Fruit fly (Drosophila melanogaster) whole organism, embryonic: ENCODE results near the gene CG15728.

ENCODE experiments used
- Atf3 ChIP-seq: fragments of 200-800 bp; sonication (Bioruptor generic); optimal IDR thresholded peaks from 3 replicates; lab custom pipeline; 2016; ENCODE audit warnings: missing biosample characterization, missing genetic modification characterization
- B-H1 ChIP-seq: fragments of 200-800 bp; sonication (Bioruptor generic); IDR thresholded peaks from 3 replicates; pipeline ENCODE4 v1.3.6; 2022; ENCODE audit warnings: missing biosample characterization, missing genetic modification characterization
- CG10654 ChIP-seq: fragments of 200-800 bp; sonication (Bioruptor generic); optimal IDR thresholded peaks from 2 replicates; lab custom pipeline; 2016; ENCODE audit warnings: missing biosample characterization, missing genetic modification characterization
- CG11696 ChIP-seq: fragments of 200-800 bp; sonication (Bioruptor generic); IDR thresholded peaks from 2 replicates; pipeline ENCODE4 v1.3.6; 2022; ENCODE audit warnings: missing biosample characterization, missing genetic modification characterization
- CG1233 ChIP-seq: fragments of 200-800 bp; sonication (Bioruptor generic); optimal IDR thresholded peaks from 4 replicates; lab custom pipeline; 2018; ENCODE audit warnings: missing biosample characterization, mild to moderate bottlenecking, missing genetic modification characterization
- CG12744 ChIP-seq: fragments of 200-800 bp; sonication (Bioruptor generic); optimal IDR thresholded peaks from 2 replicates; lab custom pipeline; 2016; ENCODE audit warnings: missing biosample characterization, missing genetic modification characterization
- CG12769 ChIP-seq: fragments of 200-800 bp; sonication (Bioruptor generic); optimal IDR thresholded peaks from 2 replicates; lab custom pipeline; 2019; ENCODE audit warnings: missing biosample characterization, mild to moderate bottlenecking, missing genetic modification characterization, moderate library complexity
- CG13296 ChIP-seq: fragments of 200-800 bp; sonication (Bioruptor generic); optimal IDR thresholded peaks from 3 replicates; lab custom pipeline; 2018; ENCODE audit warnings: missing biosample characterization, mild to moderate bottlenecking, missing genetic modification characterization
- CG14014 ChIP-seq: fragments of 200-800 bp; sonication (Bioruptor generic); IDR thresholded peaks from 2 replicates; pipeline ENCODE4 v1.3.6; 2022; ENCODE audit warnings: missing biosample characterization, missing genetic modification characterization
- CG14050 ChIP-seq: fragments of 200-800 bp; sonication (Bioruptor generic); IDR thresholded peaks from 3 replicates; pipeline ENCODE4 v1.3.6; 2022; ENCODE audit warnings: missing biosample characterization, missing genetic modification characterization
- CG15696 ChIP-seq: fragments of 200-800 bp; sonication (Bioruptor generic); optimal IDR thresholded peaks from 2 replicates; lab custom pipeline; 2019; ENCODE audit warnings: missing biosample characterization, mild to moderate bottlenecking, missing genetic modification characterization, moderate library complexity
- CG1647 ChIP-seq: fragments of 200-800 bp; sonication (Bioruptor generic); optimal IDR thresholded peaks from 3 replicates; lab custom pipeline; 2016; ENCODE audit warnings: missing biosample characterization, missing genetic modification characterization
- CG17186 ChIP-seq: fragments of 200-800 bp; sonication (Bioruptor generic); optimal IDR thresholded peaks from 3 replicates; lab custom pipeline; 2017; ENCODE audit warnings: missing biosample characterization, missing genetic modification reagents, missing genetic modification characterization
- CG2199 ChIP-seq: fragments of 200-800 bp; sonication (Bioruptor generic); IDR thresholded peaks from 3 replicates; pipeline ENCODE4 v1.3.6; 2022; ENCODE audit warnings: missing biosample characterization, missing genetic modification characterization
- CG2678 ChIP-seq: fragments of 200-800 bp; sonication (Bioruptor generic); optimal IDR thresholded peaks from 3 replicates; lab custom pipeline; 2019; ENCODE audit warnings: missing biosample characterization, mild to moderate bottlenecking, missing genetic modification characterization, moderate library complexity
- CG32532 ChIP-seq: fragments of 200-800 bp; sonication (Bioruptor generic); IDR thresholded peaks from 2 replicates; pipeline ENCODE4 v1.3.6; 2022; ENCODE audit warnings: missing biosample characterization, missing genetic modification characterization
- CG42726 ChIP-seq: fragments of 200-800 bp; sonication (Bioruptor generic); IDR thresholded peaks from 2 replicates; pipeline ENCODE4 v1.3.6; 2022; ENCODE audit warnings: missing biosample characterization, missing genetic modification characterization; ENCODE audit not compliant: partially characterized antibody
- CG4360 ChIP-seq: fragments of 200-800 bp; sonication (Bioruptor generic); IDR thresholded peaks from 2 replicates; pipeline ENCODE4 v1.3.6; 2022; ENCODE audit warnings: missing biosample characterization, missing genetic modification characterization
- CG7357 ChIP-seq: fragments of 200-800 bp; sonication (Bioruptor generic); IDR thresholded peaks from 3 replicates; pipeline ENCODE4 v1.3.6; 2022; ENCODE audit warnings: missing biosample characterization, missing genetic modification characterization
- Fer2 ChIP-seq: fragments of 200-800 bp; sonication (Bioruptor generic); optimal IDR thresholded peaks from 2 replicates; lab custom pipeline; 2018; ENCODE audit warnings: missing biosample characterization, mild to moderate bottlenecking, missing genetic modification characterization, moderate library complexity
- HHEX ChIP-seq: fragments of 200-800 bp; sonication (Bioruptor generic); optimal IDR thresholded peaks from 3 replicates; lab custom pipeline; 2017; ENCODE audit warnings: missing biosample characterization, mild to moderate bottlenecking, missing genetic modification characterization, missing genetic modification reagents
- HLH4C ChIP-seq: fragments of 200-800 bp; sonication (Bioruptor generic); IDR thresholded peaks from 3 replicates; pipeline ENCODE4 v1.3.6; 2022; ENCODE audit warnings: missing biosample characterization, missing genetic modification characterization; ENCODE audit not compliant: partially characterized antibody
- Hmx ChIP-seq: fragments of 200-800 bp; sonication (Bioruptor generic); optimal IDR thresholded peaks from 2 replicates; lab custom pipeline; 2016; ENCODE audit warnings: missing biosample characterization, missing genetic modification characterization
- Hsf ChIP-seq: fragments of 200-800 bp; sonication (Bioruptor generic); optimal IDR thresholded peaks from 3 replicates; lab custom pipeline; 2016; ENCODE audit warnings: missing biosample characterization, missing genetic modification characterization
- MBD-R2 ChIP-seq: fragments of 200-800 bp; sonication (Bioruptor generic); IDR thresholded peaks from 2 replicates; pipeline ENCODE4 v1.3.6; 2022; ENCODE audit warnings: missing biosample characterization, missing genetic modification characterization
- MESR4 ChIP-seq: fragments of 200-800 bp; sonication (Bioruptor generic); optimal IDR thresholded peaks from 2 replicates; lab custom pipeline; 2018; ENCODE audit warnings: missing biosample characterization, mild to moderate bottlenecking, missing genetic modification characterization, moderate library complexity
- NK7.1 ChIP-seq: fragments of 200-800 bp; sonication (Bioruptor generic); optimal IDR thresholded peaks from 3 replicates; lab custom pipeline; 2016; ENCODE audit warnings: missing biosample characterization, missing genetic modification characterization
- Opbp ChIP-seq: fragments of 200-800 bp; sonication (Bioruptor generic); IDR thresholded peaks from 3 replicates; pipeline ENCODE4 v1.3.6; 2022; ENCODE audit warnings: missing biosample characterization, missing genetic modification characterization; ENCODE audit not compliant: partially characterized antibody
- Rfx ChIP-seq: fragments of 200-800 bp; sonication (Bioruptor generic); IDR thresholded peaks from 2 replicates; pipeline ENCODE4 v1.3.6; 2022; ENCODE audit warnings: missing biosample characterization, missing genetic modification characterization
- Six4 ChIP-seq: fragments of 200-800 bp; sonication (Bioruptor generic); optimal IDR thresholded peaks from 2 replicates; lab custom pipeline; 2016; ENCODE audit warnings: missing biosample characterization, missing genetic modification characterization
- Sox102F ChIP-seq: fragments of 200-800 bp; sonication (Bioruptor generic); optimal IDR thresholded peaks from 2 replicates; lab custom pipeline; 2018; ENCODE audit warnings: missing biosample characterization, mild to moderate bottlenecking, missing genetic modification characterization, moderate library complexity
- ash1 ChIP-seq: fragments of 200-800 bp; sonication (Bioruptor generic); optimal IDR thresholded peaks from 2 replicates; lab custom pipeline; 2018; ENCODE audit warnings: missing biosample characterization, mild to moderate bottlenecking, missing genetic modification characterization
- bsh ChIP-seq, 2 experiments: fragments of 200-800 bp; sonication (Bioruptor generic); optimal IDR thresholded peaks; 2 replicates each; lab custom pipeline; 2017 to 2018; ENCODE audit warnings: mild to moderate bottlenecking in 2 of 2, missing biosample characterization in 2 of 2, missing genetic modification characterization in 2 of 2, moderate library complexity in 1 of 2
- crc ChIP-seq: fragments of 200-800 bp; sonication (Bioruptor generic); optimal IDR thresholded peaks from 2 replicates; lab custom pipeline; 2016; ENCODE audit warnings: missing biosample characterization, missing genetic modification characterization
- crol ChIP-seq: fragments of 200-800 bp; sonication (Bioruptor generic); IDR thresholded peaks from 2 replicates; pipeline ENCODE4 v1.3.6; 2022; ENCODE audit warnings: missing biosample characterization, missing genetic modification characterization
- da ChIP-seq: fragments of 200-800 bp; sonication (Bioruptor generic); optimal IDR thresholded peaks from 2 replicates; lab custom pipeline; 2016; ENCODE audit warnings: missing biosample characterization, missing genetic modification characterization
- dati ChIP-seq: fragments of 200-800 bp; sonication (Bioruptor generic); IDR thresholded peaks from 2 replicates; pipeline ENCODE4 v1.3.6; 2022; ENCODE audit warnings: missing biosample characterization, missing genetic modification characterization
- dmrt11E ChIP-seq: fragments of 200-800 bp; sonication (Bioruptor generic); optimal IDR thresholded peaks from 3 replicates; lab custom pipeline; 2018; ENCODE audit warnings: missing biosample characterization, mild to moderate bottlenecking, missing genetic modification characterization, moderate library complexity
- dysf ChIP-seq: fragments of 200-800 bp; sonication (Bioruptor generic); IDR thresholded peaks from 3 replicates; pipeline ENCODE4 v1.3.6; 2022; ENCODE audit warnings: missing biosample characterization, missing genetic modification characterization
- eyg ChIP-seq: fragments of 200-800 bp; sonication (Bioruptor generic); optimal IDR thresholded peaks from 3 replicates; lab custom pipeline; 2016; ENCODE audit warnings: missing biosample characterization, missing genetic modification characterization
- fd64A ChIP-seq: fragments of 200-800 bp; sonication (Bioruptor generic); optimal IDR thresholded peaks from 3 replicates; lab custom pipeline; 2018; ENCODE audit warnings: missing biosample characterization, mild to moderate bottlenecking, missing genetic modification characterization
- fd96Cb ChIP-seq: fragments of 200-800 bp; sonication (Bioruptor generic); optimal IDR thresholded peaks from 2 replicates; lab custom pipeline; 2018; ENCODE audit warnings: missing biosample characterization, mild to moderate bottlenecking, missing genetic modification characterization, moderate library complexity
- gt ChIP-seq: fragments of 200-800 bp; sonication (Bioruptor generic); IDR thresholded peaks from 2 replicates; pipeline ENCODE4 v1.3.6; 2022; ENCODE audit warnings: missing biosample characterization, missing genetic modification characterization
- jigr1 ChIP-seq: fragments of 200-800 bp; sonication (Bioruptor generic); IDR thresholded peaks from 3 replicates; pipeline ENCODE4 v1.3.6; 2022; ENCODE audit warnings: missing biosample characterization, missing genetic modification characterization
- kah ChIP-seq: fragments of 200-800 bp; sonication (Bioruptor generic); optimal IDR thresholded peaks from 2 replicates; lab custom pipeline; 2018; ENCODE audit warnings: missing biosample characterization, mild to moderate bottlenecking, missing genetic modification characterization
- lab ChIP-seq: fragments of 200-800 bp; sonication (Bioruptor generic); optimal IDR thresholded peaks from 3 replicates; lab custom pipeline; 2017; ENCODE audit warnings: missing biosample characterization, missing genetic modification characterization, mild to moderate bottlenecking, moderate library complexity, missing genetic modification reagents
- nerfin-2 ChIP-seq: fragments of 200-800 bp; sonication (Bioruptor generic); IDR thresholded peaks from 2 replicates; pipeline ENCODE4 v1.3.6; 2022; ENCODE audit warnings: missing biosample characterization, missing genetic modification characterization; ENCODE audit not compliant: partially characterized antibody
- pnt ChIP-seq: fragments of 200-800 bp; sonication (Bioruptor generic); optimal IDR thresholded peaks from 3 replicates; lab custom pipeline; 2016; ENCODE audit warnings: missing biosample characterization, missing genetic modification characterization
- zfh1 ChIP-seq: fragments of 200-800 bp; sonication (Bioruptor generic); IDR thresholded peaks from 3 replicates; pipeline ENCODE4 v1.3.6; 2022; ENCODE audit warnings: missing biosample characterization, missing genetic modification characterization

The CG15728 gene

DNA sequence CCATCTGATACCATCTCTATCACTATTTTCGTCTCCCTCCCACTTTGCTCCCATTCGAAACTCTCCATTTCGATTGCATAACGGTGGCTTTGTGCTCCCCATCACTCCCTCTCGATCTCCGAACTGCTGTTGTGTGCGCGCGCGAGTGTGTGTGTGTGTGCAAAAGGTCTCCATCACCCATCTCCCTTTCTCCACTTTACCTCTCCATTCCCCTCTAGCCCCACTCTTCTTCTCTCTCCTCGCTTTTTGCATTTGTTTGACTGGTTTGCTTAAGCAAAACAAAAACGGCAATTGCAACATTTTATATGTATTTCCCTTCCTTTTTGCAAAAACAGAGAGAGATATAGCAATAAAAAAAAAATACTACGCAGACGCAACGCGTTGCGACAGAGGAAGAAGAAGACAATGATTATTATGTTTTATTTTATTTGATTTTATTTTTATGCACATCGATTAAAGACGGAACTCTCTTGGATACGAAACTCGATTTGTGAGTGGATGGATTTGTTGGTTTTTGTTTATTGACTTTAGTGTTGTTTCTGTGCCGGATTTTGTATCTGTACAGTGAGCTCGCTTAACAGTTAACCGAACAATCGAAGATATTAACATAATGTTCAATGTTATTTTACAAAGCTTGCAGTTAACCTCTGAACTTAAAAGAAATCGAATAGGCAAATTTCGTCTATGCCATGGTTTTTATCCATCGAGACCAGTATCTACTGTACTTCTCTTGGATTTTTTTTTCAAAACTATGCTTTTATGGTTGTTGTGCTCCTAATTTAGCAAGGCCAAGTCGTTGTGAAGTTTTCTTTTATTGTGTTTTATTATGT, 45.8 kb downstream of the CG15728 start (continued):
- TF ChIP-seq CG17186: no peak
- no peak for TF ChIP-seq CG7357 (GFP tag; lab: Robert Waterston, UW)
- peak; percentile 45 for TF ChIP-seq fd96Cb (tag; lab: Kevin White, UChicago)
- peak; percentile 12 for TF ChIP-seq CG15696 (tag; lab: Kevin White, UChicago)
- TF ChIP-seq crc (GFP tag; lab: Kevin White, UChicago): peak; percentile 11
- peak; percentile 52 for TF ChIP-seq CG12744
- TF ChIP-seq CG14014: peak; percentile 80
- TF ChIP-seq Atf3 (GFP tag; lab: Kevin White, UChicago): no peak
- peak; percentile 68 for TF ChIP-seq CG13296
- TF ChIP-seq lab (GFP tag; lab: Kevin White, UChicago): peak; percentile 84
- TF ChIP-seq dati (GFP tag; lab: Robert Waterston, UW): peak; percentile 50; the same call in 1 of the 2 replicates
- peak; percentile 77 for TF ChIP-seq CG2678 (tag; lab: Kevin White, UChicago)
- TF ChIP-seq CG2199: no peak
- no peak for TF ChIP-seq CG4360 (GFP tag; lab: Robert Waterston, UW)
- peak; percentile 33 for TF ChIP-seq CG1647 (GFP tag; lab: Kevin White, UChicago)
- peak; percentile 70 for TF ChIP-seq Hsf (GFP tag; lab: Kevin White, UChicago)
- peak; percentile 83 for TF ChIP-seq dysf
- TF ChIP-seq gt: peak; percentile 36; the same call in 1 of the 2 replicates
- TF ChIP-seq Hmx (GFP tag; lab: Kevin White, UChicago): no peak
- peak; percentile 43 for TF ChIP-seq pnt (GFP tag; lab: Kevin White, UChicago)
- TF ChIP-seq B-H1: no peak; the same call in 2 of the 3 replicates
- peak; percentile 0 to 59 for TF ChIP-seq bsh (GFP tag; optimal IDR thresholded peaks at IDR 0.05; lab: Kevin White, UChicago)
- peak; percentile 61 for TF ChIP-seq Sox102F
- no peak for TF ChIP-seq jigr1 (GFP tag; lab: Robert Waterston, UW)
- peak; percentile 36; the same call in 1 of the 2 replicates for TF ChIP-seq CG11696
- no peak for TF ChIP-seq CG1233 (GFP tag; lab: Kevin White, UChicago)
- TF ChIP-seq Rfx (GFP tag; lab: Robert Waterston, UW): peak; percentile 84
- TF ChIP-seq ash1 (GFP tag; lab: Kevin White, UChicago): no peak
- peak; percentile 15 for TF ChIP-seq CG10654
- TF ChIP-seq MESR4 (GFP tag; lab: Kevin White, UChicago): no peak
- peak; percentile 83 for TF ChIP-seq CG32532
- TF ChIP-seq HLH4C (GFP tag; lab: Robert Waterston, UW): no peak
- TF ChIP-seq NK7.1: peak; percentile 29
- peak; percentile 47 for TF ChIP-seq HHEX (GFP tag; lab: Kevin White, UChicago)
- TF ChIP-seq Opbp (GFP tag; lab: Robert Waterston, UW): no peak
- peak; percentile 72; the same call in 2 of the 3 replicates for TF ChIP-seq zfh1 (GFP tag; lab: Robert Waterston, UW)
- peak; percentile 71 for TF ChIP-seq CG12769 (tag; lab: Kevin White, UChicago)
- no peak for TF ChIP-seq fd64A (GFP tag; lab: Kevin White, UChicago)
- peak; percentile 32; the same call in 1 of the 2 replicates for TF ChIP-seq MBD-R2 (GFP tag; lab: Robert Waterston, UW)
- TF ChIP-seq crol (GFP tag; lab: Robert Waterston, UW): peak; percentile 76
- TF ChIP-seq CG14050: peak; percentile 55; the same call in 2 of the 3 replicates
- no peak for TF ChIP-seq da
- no peak for TF ChIP-seq kah (GFP tag; lab: Kevin White, UChicago)
- TF ChIP-seq eyg (GFP tag; lab: Kevin White, UChicago): peak; percentile 48
- TF ChIP-seq CG42726 (GFP tag; lab: Robert Waterston, UW): no peak
- TF ChIP-seq dmrt11E: peak; percentile 24
- peak; percentile 9 for TF ChIP-seq Six4 (GFP tag; lab: Kevin White, UChicago)
- TF ChIP-seq nerfin-2 (GFP tag; lab: Robert Waterston, UW): no peak
- peak; percentile 47 for TF ChIP-seq Fer2 (tag; lab: Kevin White, UChicago)
